Worm (Caenorhabditis elegans) whole organism, early embryonic: ENCODE data around the gene T03G11.10.

Experiments
- aly-1 ChIP-seq: sonication (generic microtip); optimal IDR thresholded peaks from 2 replicates; lab custom pipeline; 2016; ENCODE audit warnings: missing genetic modification characterization, missing compliant biosample characterization
- scrt-1 ChIP-seq: fragments of 200-800 bp; sonication (Bioruptor generic); IDR thresholded peaks from 2 replicates; pipeline ENCODE4 v1.3.6; 2022; ENCODE audit warnings: missing genetic modification characterization, missing compliant biosample characterization

DNA sequence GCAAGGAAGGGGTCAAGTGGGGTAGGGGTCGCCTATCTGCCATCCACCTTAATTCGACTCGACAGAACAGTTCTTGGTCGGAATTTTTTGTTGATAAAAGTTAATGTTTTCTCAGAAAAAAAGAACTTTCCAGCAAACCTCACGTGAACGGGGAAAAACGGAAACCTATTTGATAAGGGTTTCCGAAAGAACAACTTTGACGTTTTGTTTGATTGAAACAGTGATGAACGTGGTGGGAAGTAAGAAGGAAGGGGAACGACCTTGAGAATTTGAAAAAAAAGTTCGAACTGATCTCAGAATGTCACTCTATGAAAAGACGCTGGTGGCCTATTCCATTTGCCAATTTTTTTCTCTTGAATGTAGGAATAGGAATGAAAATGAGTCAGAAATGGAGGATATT is 48.6 kb downstream of the T03G11.10 start:
- TF ChIP-seq aly-1 (tag; lab: Kevin White, UChicago) (no peak), scrt-1 (GFP tag; lab: Robert Waterston, UW) (no peak)
